Worm (Caenorhabditis elegans) whole organism, early embryonic: ENCODE results near the gene srg-48.

Experiments used
- ama-1 ChIP-seq: fragments of 150-350 bp; optimal IDR thresholded peaks from 2 replicates; lab custom pipeline; 2014
- ceh-13 ChIP-seq: fragments of 200-800 bp; sonication (Bioruptor generic); optimal IDR thresholded peaks from 2 replicates; lab custom pipeline; 2018; ENCODE audit warnings: mild to moderate bottlenecking, missing genetic modification characterization, missing compliant biosample characterization
- ceh-36 ChIP-seq: sonication (generic microtip); optimal IDR thresholded peaks from 2 replicates; lab custom pipeline; 2016; ENCODE audit warnings: missing genetic modification characterization, inconsistent platforms, missing compliant biosample characterization
- flt-1 ChIP-seq: fragments of 200-800 bp; sonication (Bioruptor generic); IDR thresholded peaks from 2 replicates; pipeline ENCODE4 v1.3.6; 2022; ENCODE audit warnings: missing genetic modification characterization, missing compliant biosample characterization
- hmbx-1 ChIP-seq: sonication (generic microtip); optimal IDR thresholded peaks from 2 replicates; lab custom pipeline; 2016; ENCODE audit warnings: mild to moderate bottlenecking, missing genetic modification characterization, missing compliant biosample characterization
- hmg-4 ChIP-seq: fragments of 200-800 bp; sonication (Bioruptor generic); optimal IDR thresholded peaks from 2 replicates; lab custom pipeline; 2018; ENCODE audit warnings: mild to moderate bottlenecking, missing genetic modification characterization, missing compliant biosample characterization
- hnd-1 ChIP-seq: sonication (generic microtip); optimal IDR thresholded peaks from 2 replicates; lab custom pipeline; 2016; ENCODE audit warnings: missing genetic modification characterization, missing compliant biosample characterization
- pes-1 ChIP-seq: fragments of 200-800 bp; sonication (Bioruptor generic); IDR thresholded peaks from 2 replicates; pipeline ENCODE4 v1.3.6; 2022; ENCODE audit warnings: missing genetic modification reagents, missing genetic modification characterization, missing compliant biosample characterization
- scrt-1 ChIP-seq: fragments of 200-800 bp; sonication (Bioruptor generic); IDR thresholded peaks from 2 replicates; pipeline ENCODE4 v1.3.6; 2022; ENCODE audit warnings: missing genetic modification characterization, missing compliant biosample characterization
- sea-1 ChIP-seq: fragments of 200-800 bp; sonication (Bioruptor generic); conservative IDR thresholded peaks from 2 replicates; pipeline ENCODE4 v1.3.6; 2022; ENCODE audit warnings: missing genetic modification characterization, missing compliant biosample characterization
- tra-4 ChIP-seq: sonication (generic microtip); optimal IDR thresholded peaks from 2 replicates; lab custom pipeline; 2017; ENCODE audit warnings: missing genetic modification characterization, missing compliant biosample characterization

DNA sequence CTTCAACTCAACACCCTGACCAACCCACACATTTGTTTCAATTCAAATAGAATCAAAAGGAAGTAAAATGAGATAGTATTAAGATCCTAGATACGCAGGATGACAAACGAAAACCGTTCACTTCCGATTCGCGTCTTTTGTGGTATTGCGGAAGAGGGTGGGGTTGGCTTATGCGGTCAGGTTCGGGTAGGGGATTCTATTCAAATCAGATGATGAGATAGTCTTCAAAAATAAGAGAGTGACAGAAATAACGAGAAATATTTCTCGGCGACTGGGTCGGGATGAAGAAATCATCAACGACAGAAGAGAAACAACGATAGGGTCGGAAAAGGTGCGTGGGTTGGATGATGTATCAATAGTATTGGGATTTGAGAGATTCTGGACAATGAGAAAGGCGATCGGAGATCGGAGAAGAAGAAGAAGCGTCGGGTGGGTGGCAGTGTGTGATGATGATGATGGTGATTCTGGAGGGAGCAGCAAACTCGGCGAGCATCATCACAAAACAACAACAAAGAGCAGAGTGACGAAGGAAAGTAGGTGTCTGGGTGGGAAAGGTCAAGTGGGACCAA lies 23.3 kb downstream of the srg-48 start:
- TF ChIP-seq tra-4, result no peak
- TF ChIP-seq ama-1 (lab: Kevin White, UChicago), result no peak
- no peak for TF ChIP-seq hmbx-1 (tag; lab: Kevin White, UChicago)
- TF ChIP-seq ceh-13 (GFP tag; lab: Kevin White, UChicago), result no peak
- TF ChIP-seq hnd-1 (tag; lab: Kevin White, UChicago), result no peak
- no peak for TF ChIP-seq sea-1 (GFP tag; lab: Robert Waterston, UW)
- TF ChIP-seq pes-1 (GFP tag; lab: Robert Waterston, UW), result no peak
- no peak for TF ChIP-seq ceh-36 (tag; lab: Kevin White, UChicago)
- TF ChIP-seq flt-1 (GFP tag; lab: Robert Waterston, UW), result no peak
- TF ChIP-seq scrt-1, result no peak
- TF ChIP-seq hmg-4 (GFP tag; lab: Kevin White, UChicago), result no peak
